Worm (Caenorhabditis elegans) whole organism, L3 larva: ENCODE measurements around the gene Y17G9A.2.

Experiments
- R02D3.7 ChIP-seq: fragments of 150-350 bp; optimal IDR thresholded peaks from 2 replicates; lab custom pipeline; 2014; ENCODE audit warnings: missing biosample characterization, missing genetic modification characterization
- aly-2 ChIP-seq: fragments of 150-350 bp; optimal IDR thresholded peaks from 2 replicates; lab custom pipeline; 2014; ENCODE audit warnings: missing biosample characterization, missing genetic modification characterization
- ceh-16 ChIP-seq: sonication (generic microtip); optimal IDR thresholded peaks from 2 replicates; lab custom pipeline; 2017; ENCODE audit warnings: missing biosample characterization, missing genetic modification characterization
- ceh-82 ChIP-seq: fragments of 150-350 bp; optimal IDR thresholded peaks from 2 replicates; lab custom pipeline; 2014; ENCODE audit warnings: missing biosample characterization, missing genetic modification characterization
- ceh-9 ChIP-seq: sonication (generic microtip); optimal IDR thresholded peaks from 2 replicates; lab custom pipeline; 2018; ENCODE audit warnings: missing biosample characterization, missing genetic modification characterization
- daf-12 ChIP-seq: fragments of 150-350 bp; optimal IDR thresholded peaks from 2 replicates; lab custom pipeline; 2014; ENCODE audit warnings: missing biosample characterization, missing genetic modification reagents, missing genetic modification characterization
- egl-27 ChIP-seq: sonication (generic microtip); optimal IDR thresholded peaks from 4 replicates; lab custom pipeline; 2017; ENCODE audit warnings: missing biosample characterization, missing genetic modification reagents, missing genetic modification characterization
- elt-2 ChIP-seq: sonication (generic microtip); optimal IDR thresholded peaks from 2 replicates; lab custom pipeline; 2016; ENCODE audit warnings: missing genetic modification reagents, mild to moderate bottlenecking, missing genetic modification characterization, missing compliant biosample characterization
- elt-3 ChIP-seq, 3 experiments: fragments of 150-350 bp in 1 of 3; sonication (generic microtip) in 2 of 3; optimal IDR thresholded peaks; 2 replicates in 2 of 3; 4 replicates in 1 of 3; lab custom pipeline; 2014 to 2017; ENCODE audit warnings: missing biosample characterization in 3 of 3, missing genetic modification characterization in 3 of 3
- eor-1 ChIP-seq, 2 experiments: fragments of 150-350 bp; optimal IDR thresholded peaks; 2 replicates each; lab custom pipeline; 2014 to 2018; ENCODE audit warnings: missing biosample characterization in 2 of 2, missing genetic modification characterization in 2 of 2
- fkh-10 ChIP-seq: sonication (generic microtip); optimal IDR thresholded peaks from 2 replicates; lab custom pipeline; 2017; ENCODE audit warnings: missing biosample characterization, missing genetic modification reagents, missing genetic modification characterization
- fkh-2 ChIP-seq: fragments of 150-350 bp; optimal IDR thresholded peaks from 2 replicates; lab custom pipeline; 2014; ENCODE audit warnings: missing biosample characterization, missing genetic modification reagents, missing genetic modification characterization
- fos-1 ChIP-seq: fragments of 150-350 bp; optimal IDR thresholded peaks from 2 replicates; lab custom pipeline; 2014; ENCODE audit warnings: missing biosample characterization, missing genetic modification characterization
- hmg-11 ChIP-seq: sonication (generic microtip); optimal IDR thresholded peaks from 2 replicates; lab custom pipeline; 2016; ENCODE audit warnings: missing genetic modification characterization, missing compliant biosample characterization
- jun-1 ChIP-seq: fragments of 150-350 bp; optimal IDR thresholded peaks from 2 replicates; lab custom pipeline; 2014; ENCODE audit warnings: missing biosample characterization, missing genetic modification reagents, missing genetic modification characterization
- lin-15B ChIP-seq: fragments of 150-350 bp; optimal IDR thresholded peaks from 2 replicates; lab custom pipeline; 2014; ENCODE audit warnings: missing biosample characterization, missing genetic modification characterization
- lin-39 ChIP-seq: fragments of 150-350 bp; optimal IDR thresholded peaks from 2 replicates; lab custom pipeline; 2018; ENCODE audit warnings: missing biosample characterization, missing genetic modification reagents, missing genetic modification characterization
- lsy-12 ChIP-seq: sonication (generic microtip); optimal IDR thresholded peaks from 2 replicates; lab custom pipeline; 2016; ENCODE audit warnings: mild to moderate bottlenecking, missing genetic modification characterization, missing compliant biosample characterization
- mdl-1 ChIP-seq: fragments of 150-350 bp; optimal IDR thresholded peaks from 2 replicates; lab custom pipeline; 2014; ENCODE audit warnings: missing biosample characterization, missing genetic modification characterization
- nfya-1 ChIP-seq: sonication (generic microtip); optimal IDR thresholded peaks from 2 replicates; lab custom pipeline; 2017; ENCODE audit warnings: missing genetic modification characterization, mild to moderate bottlenecking, missing compliant biosample characterization, antibody characterized with exemption, moderate library complexity; ENCODE audit not compliant: insufficient read depth
- nhr-11 ChIP-seq: fragments of 150-350 bp; optimal IDR thresholded peaks from 2 replicates; lab custom pipeline; 2014; ENCODE audit warnings: missing biosample characterization, missing genetic modification characterization
- nhr-12 ChIP-seq: fragments of 150-350 bp; optimal IDR thresholded peaks from 2 replicates; lab custom pipeline; 2014; ENCODE audit warnings: missing biosample characterization, missing genetic modification characterization
- nhr-23 ChIP-seq: fragments of 150-350 bp; optimal IDR thresholded peaks from 2 replicates; lab custom pipeline; 2014; ENCODE audit warnings: missing biosample characterization, missing genetic modification reagents, missing genetic modification characterization
- nhr-237 ChIP-seq: fragments of 150-350 bp; optimal IDR thresholded peaks from 2 replicates; lab custom pipeline; 2014; ENCODE audit warnings: missing biosample characterization, missing genetic modification characterization
- nhr-25 ChIP-seq: sonication (generic microtip); optimal IDR thresholded peaks from 2 replicates; lab custom pipeline; 2017; ENCODE audit warnings: missing biosample characterization, missing genetic modification characterization
- nhr-43 ChIP-seq: sonication (generic microtip); optimal IDR thresholded peaks from 2 replicates; lab custom pipeline; 2016; ENCODE audit warnings: mild to moderate bottlenecking, missing genetic modification characterization, missing compliant biosample characterization; ENCODE audit not compliant: poor library complexity, severe bottlenecking
- nhr-67 ChIP-seq: fragments of 150-350 bp; optimal IDR thresholded peaks from 2 replicates; lab custom pipeline; 2014; ENCODE audit warnings: missing biosample characterization, missing genetic modification characterization
- nhr-76 ChIP-seq: fragments of 150-350 bp; sonication (generic microtip); optimal IDR thresholded peaks from 5 replicates; lab custom pipeline; 2014; ENCODE audit warnings: missing biosample characterization, missing genetic modification characterization
- nhr-77 ChIP-seq: fragments of 150-350 bp; optimal IDR thresholded peaks from 2 replicates; lab custom pipeline; 2014; ENCODE audit warnings: missing biosample characterization, missing genetic modification characterization
- pha-4 ChIP-seq: fragments of 150-350 bp; optimal IDR thresholded peaks from 2 replicates; lab custom pipeline; 2014; ENCODE audit warnings: missing biosample characterization, missing genetic modification reagents, missing genetic modification characterization
- pqm-1 ChIP-seq: fragments of 150-350 bp; optimal IDR thresholded peaks from 2 replicates; lab custom pipeline; 2017; ENCODE audit warnings: missing biosample characterization, missing genetic modification characterization, inconsistent platforms
- sea-2 ChIP-seq: fragments of 150-350 bp; sonication (generic microtip); optimal IDR thresholded peaks from 4 replicates; lab custom pipeline; 2014; ENCODE audit warnings: missing biosample characterization, missing genetic modification reagents, missing genetic modification characterization
- skn-1 ChIP-seq: fragments of 150-350 bp; optimal IDR thresholded peaks from 2 replicates; lab custom pipeline; 2014; ENCODE audit warnings: missing biosample characterization, missing genetic modification characterization
- snpc-4 ChIP-seq: fragments of 150-350 bp; optimal IDR thresholded peaks from 2 replicates; lab custom pipeline; 2014; ENCODE audit warnings: missing biosample characterization, missing genetic modification characterization
- tbx-2 ChIP-seq: sonication (generic microtip); optimal IDR thresholded peaks from 2 replicates; lab custom pipeline; 2016; ENCODE audit warnings: mild to moderate bottlenecking, missing genetic modification characterization, missing compliant biosample characterization
- unc-39 ChIP-seq: sonication (generic microtip); optimal IDR thresholded peaks from 4 replicates; lab custom pipeline; 2017; ENCODE audit warnings: missing biosample characterization, missing genetic modification characterization
- unc-62 ChIP-seq: fragments of 150-350 bp; sonication (generic microtip); optimal IDR thresholded peaks from 4 replicates; lab custom pipeline; 2014; ENCODE audit warnings: missing biosample characterization, missing genetic modification reagents, missing genetic modification characterization
- zag-1 ChIP-seq: fragments of 150-350 bp; optimal IDR thresholded peaks from 2 replicates; lab custom pipeline; 2014; ENCODE audit warnings: missing biosample characterization, missing genetic modification characterization
- ztf-4 ChIP-seq: fragments of 150-350 bp; optimal IDR thresholded peaks from 2 replicates; lab custom pipeline; 2014; ENCODE audit warnings: missing biosample characterization, missing genetic modification characterization

Gene Y17G9A.2

ce11 chrIV:4889613-4890012 is 33.5 kb upstream of the Y17G9A.2 start, which contains the start of gene sgnh-1:
sgnh-1 (plus strand) TSS chrIV:4889913.
- TF ChIP-seq fkh-10 (GFP tag; lab: Kevin White, UChicago) (no peak), unc-62 (GFP tag; lab: Kevin White, UChicago) (no peak), nhr-43 (tag; lab: Kevin White, UChicago) (no peak), R02D3.7 (no peak), nhr-11 (no peak), pqm-1 (tag; lab: Kevin White, UChicago) (no peak), ceh-82 (no peak), sea-2 (no peak), nhr-77 (tag; lab: Kevin White, UChicago) (no peak), nfya-1 (tag; lab: Kevin White, UChicago) (no peak), pha-4 (tag; lab: Kevin White, UChicago) (no peak), eor-1 (tag; optimal IDR thresholded peaks at IDR 0.05; lab: Kevin White, UChicago) (no peak), aly-2 (no peak), lin-15B (no peak), nhr-12 (tag; lab: Kevin White, UChicago) (no peak), nhr-76 (tag; lab: Kevin White, UChicago) (no peak), lin-39 (tag; lab: Kevin White, UChicago) (no peak), jun-1 (tag; lab: Kevin White, UChicago) (no peak), ceh-16 (tag; lab: Kevin White, UChicago) (no peak)

ce11 chrIV:4887258-4887657 is 31.2 kb upstream of the Y17G9A.2 start, which contains the start of gene T08B6.1:
T08B6.1 (minus strand) TSS chrIV:4887358.
- no peak for TF ChIP-seq tbx-2 (tag; lab: Kevin White, UChicago)
- TF ChIP-seq fkh-2 (tag; lab: Kevin White, UChicago), result no peak
- TF ChIP-seq daf-12 (tag; lab: Kevin White, UChicago), result no peak
- no peak for TF ChIP-seq snpc-4 (tag; lab: Kevin White, UChicago)
- no peak for TF ChIP-seq hmg-11 (tag; lab: Kevin White, UChicago)
- no peak for TF ChIP-seq fos-1 (tag; lab: Kevin White, UChicago)
- no peak for TF ChIP-seq egl-27 (tag; lab: Kevin White, UChicago)
- no peak for TF ChIP-seq zag-1 (tag; lab: Kevin White, UChicago)
- no peak for TF ChIP-seq unc-39

- no peak for TF ChIP-seq jun-1 (tag; lab: Kevin White, UChicago)
- no peak for TF ChIP-seq mdl-1
- TF ChIP-seq tbx-2 (tag; lab: Kevin White, UChicago), result no peak
- no peak for TF ChIP-seq ztf-4 (tag; lab: Kevin White, UChicago)
- TF ChIP-seq fkh-2 (tag; lab: Kevin White, UChicago), result no peak
- no peak for TF ChIP-seq ceh-16 (tag; lab: Kevin White, UChicago)
- no peak for TF ChIP-seq elt-3 (tag; optimal IDR thresholded peaks at IDR 0.05; lab: Kevin White, UChicago)
- TF ChIP-seq R02D3.7, result no peak
- no peak for TF ChIP-seq nhr-25 (tag; lab: Kevin White, UChicago)
- no peak for TF ChIP-seq nhr-67 (tag; lab: Kevin White, UChicago)
- TF ChIP-seq skn-1 (tag; lab: Kevin White, UChicago), result no peak
- no peak for TF ChIP-seq lsy-12 (tag; lab: Kevin White, UChicago)
- TF ChIP-seq nhr-237, result no peak
- no peak for TF ChIP-seq snpc-4 (tag; lab: Kevin White, UChicago)
These were observed 29.3 kb upstream of the Y17G9A.2 start for ce11 chrIV:4885435-4885834.

ce11 chrIV:4883984-4884383 is 27.9 kb upstream of the Y17G9A.2 start, which contains the start of gene str-166:
str-166 (plus strand) TSS chrIV:4884284.
- TF ChIP-seq nhr-23 (tag; lab: Kevin White, UChicago) (no peak), unc-39 (no peak), eor-1 (tag; optimal IDR thresholded peaks at IDR 0.05; lab: Kevin White, UChicago) (no peak), snpc-4 (tag; lab: Kevin White, UChicago) (no peak), unc-62 (GFP tag; lab: Kevin White, UChicago) (no peak), elt-3 (tag; optimal IDR thresholded peaks at IDR 0.05; lab: Kevin White, UChicago) (no peak), fkh-2 (tag; lab: Kevin White, UChicago) (no peak), nhr-67 (tag; lab: Kevin White, UChicago) (no peak), hmg-11 (tag; lab: Kevin White, UChicago) (no peak), nhr-76 (tag; lab: Kevin White, UChicago) (no peak), ztf-4 (tag; lab: Kevin White, UChicago) (no peak), ceh-9 (tag; lab: Kevin White, UChicago) (no peak), nhr-12 (tag; lab: Kevin White, UChicago) (no peak), sea-2 (no peak), ceh-82 (no peak), aly-2 (no peak), ceh-16 (tag; lab: Kevin White, UChicago) (no peak), elt-2 (tag; lab: Kevin White, UChicago) (no peak)
